Fruit fly (Drosophila melanogaster): Measurements from ENCODE around the gene CG13625.

DNA sequence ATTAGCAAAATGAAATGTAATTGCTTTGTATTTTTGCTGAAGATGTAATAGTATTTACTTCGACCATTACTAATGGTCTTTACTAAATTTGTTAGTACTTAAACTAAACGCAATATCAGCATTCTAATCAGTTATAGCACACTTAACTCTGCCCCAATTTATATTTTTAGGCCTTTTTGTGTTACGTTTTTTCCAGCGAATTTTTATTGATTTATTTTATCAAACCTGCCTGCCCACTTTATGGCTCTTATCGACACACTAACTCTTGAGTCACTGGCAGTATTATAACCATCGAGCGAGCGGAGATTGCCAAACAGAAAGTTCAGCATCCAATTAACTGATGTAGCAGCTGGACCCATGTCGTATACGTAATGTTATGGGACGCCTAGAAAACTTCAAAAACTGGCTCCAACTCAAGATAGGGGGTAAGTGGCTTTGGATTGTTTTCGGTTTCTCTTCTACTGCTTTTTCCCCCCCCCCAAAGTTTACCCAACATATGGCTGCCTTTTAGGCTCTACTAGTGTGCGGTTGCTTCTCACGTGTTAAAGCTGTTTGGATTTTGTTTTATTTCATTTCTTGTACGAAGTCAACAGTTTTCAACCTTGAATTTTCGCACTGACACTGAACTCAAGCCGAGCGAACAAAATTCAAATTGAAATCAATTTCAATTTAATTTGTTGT is 15.2 kb downstream of the CG13625 start:
- TF ChIP-seq ey (GFP tag; optimal IDR thresholded peaks at IDR 0.05) (no peak), Myc (optimal IDR thresholded peaks at IDR 0.05) (no peak)
